Worm (Caenorhabditis elegans) whole organism, late embryonic: Measurements from ENCODE around the gene F54D8.10.
A peak's percentile ranks its signal among the peaks of the same experiment; 100 is the strongest.

ENCODE experiments used
- T23F11.4 ChIP-seq: fragments of 200-800 bp; sonication (Bioruptor generic); optimal IDR thresholded peaks from 2 replicates; lab custom pipeline; 2018; ENCODE audit warnings: mild to moderate bottlenecking, missing genetic modification characterization, missing compliant biosample characterization
- ama-1 ChIP-seq: fragments of 150-350 bp; optimal IDR thresholded peaks from 2 replicates; lab custom pipeline; 2014
- ceh-14 ChIP-seq: sonication (generic microtip); optimal IDR thresholded peaks from 2 replicates; lab custom pipeline; 2016; ENCODE audit warnings: missing genotype, missing genetic modification characterization, missing compliant biosample characterization
- ceh-24 ChIP-seq: sonication (generic microtip); optimal IDR thresholded peaks from 2 replicates; lab custom pipeline; 2016; ENCODE audit warnings: mild to moderate bottlenecking, missing genetic modification characterization, missing compliant biosample characterization
- ceh-34 ChIP-seq: sonication (generic microtip); optimal IDR thresholded peaks from 2 replicates; lab custom pipeline; 2016; ENCODE audit warnings: mild to moderate bottlenecking, missing genetic modification characterization, missing compliant biosample characterization
- ceh-48 ChIP-seq: sonication (generic microtip); optimal IDR thresholded peaks from 2 replicates; lab custom pipeline; 2016; ENCODE audit warnings: missing genetic modification characterization, inconsistent platforms, missing compliant biosample characterization
- dmd-4 ChIP-seq: sonication (generic microtip); optimal IDR thresholded peaks from 2 replicates; lab custom pipeline; 2016; ENCODE audit warnings: borderline replicate concordance, missing genetic modification characterization, missing compliant biosample characterization
- fkh-10 ChIP-seq: fragments of 150-350 bp; optimal IDR thresholded peaks from 2 replicates; lab custom pipeline; 2014; ENCODE audit warnings: missing biosample characterization, missing genetic modification reagents, missing genetic modification characterization
- nfya-1 ChIP-seq: sonication (generic microtip); optimal IDR thresholded peaks from 2 replicates; lab custom pipeline; 2017; ENCODE audit warnings: missing genetic modification characterization, mild to moderate bottlenecking, missing compliant biosample characterization, antibody characterized with exemption, moderate library complexity
- nhr-11 ChIP-seq: fragments of 150-350 bp; optimal IDR thresholded peaks from 2 replicates; lab custom pipeline; 2014; ENCODE audit warnings: missing biosample characterization, missing genetic modification characterization
- pha-4 ChIP-seq: fragments of 150-350 bp; optimal IDR thresholded peaks from 2 replicates; lab custom pipeline; 2018; ENCODE audit warnings: missing biosample characterization, missing genetic modification reagents, missing genetic modification characterization
- pqm-1 ChIP-seq: sonication (generic microtip); optimal IDR thresholded peaks from 2 replicates; lab custom pipeline; 2016; ENCODE audit warnings: missing genetic modification characterization, missing compliant biosample characterization
- rnt-1 ChIP-seq: sonication (generic microtip); optimal IDR thresholded peaks from 2 replicates; lab custom pipeline; 2016; ENCODE audit warnings: missing genetic modification characterization, missing compliant biosample characterization
- sdc-2 ChIP-seq: sonication (generic microtip); optimal IDR thresholded peaks from 2 replicates; lab custom pipeline; 2016; ENCODE audit warnings: missing genotype, missing genetic modification characterization, missing compliant biosample characterization

- TF ChIP-seq nfya-1 (tag; lab: Kevin White, UChicago) (no peak), ceh-14 (tag; lab: Kevin White, UChicago) (no peak), rnt-1 (tag; lab: Kevin White, UChicago) (no peak), pqm-1 (tag; lab: Kevin White, UChicago) (no peak), nhr-11 (tag; lab: Kevin White, UChicago) (no peak), dmd-4 (tag; lab: Kevin White, UChicago) (no peak), sdc-2 (tag; lab: Kevin White, UChicago) (no peak), ceh-48 (no peak), ama-1 (lab: Kevin White, UChicago) (no peak), pha-4 (tag; lab: Kevin White, UChicago) (no peak), ceh-34 (tag; lab: Kevin White, UChicago) (peak; percentile 4), fkh-10 (GFP tag; lab: Kevin White, UChicago) (no peak), T23F11.4 (GFP tag; lab: Kevin White, UChicago) (peak; percentile 63), ceh-24 (tag; lab: Kevin White, UChicago) (no peak)
These were observed 13.4 kb downstream of the F54D8.10 start for ce11 chrIII:5107959-5108358.
